Worm (Caenorhabditis elegans) whole organism, L3 larva: ENCODE data around the gene kdp-1.

Experiments used
- ZK546.5 ChIP-seq: sonication (generic microtip); optimal IDR thresholded peaks from 2 replicates; lab custom pipeline; 2017; ENCODE audit warnings: missing biosample characterization, missing genetic modification characterization
- ama-1 ChIP-seq: fragments of 150-350 bp; optimal IDR thresholded peaks from 2 replicates; lab custom pipeline; 2018
- ceh-16 ChIP-seq: sonication (generic microtip); optimal IDR thresholded peaks from 2 replicates; lab custom pipeline; 2017; ENCODE audit warnings: missing biosample characterization, missing genetic modification characterization
- ceh-28 ChIP-seq: fragments of 150-350 bp; optimal IDR thresholded peaks from 2 replicates; lab custom pipeline; 2014; ENCODE audit warnings: missing biosample characterization, missing genetic modification reagents, missing genetic modification characterization
- ceh-82 ChIP-seq: fragments of 150-350 bp; optimal IDR thresholded peaks from 2 replicates; lab custom pipeline; 2014; ENCODE audit warnings: missing biosample characterization, missing genetic modification characterization
- ceh-9 ChIP-seq: sonication (generic microtip); optimal IDR thresholded peaks from 2 replicates; lab custom pipeline; 2018; ENCODE audit warnings: missing biosample characterization, missing genetic modification characterization
- daf-12 ChIP-seq: fragments of 150-350 bp; optimal IDR thresholded peaks from 2 replicates; lab custom pipeline; 2014; ENCODE audit warnings: missing biosample characterization, missing genetic modification reagents, missing genetic modification characterization
- egl-5 ChIP-seq: fragments of 150-350 bp; optimal IDR thresholded peaks from 2 replicates; lab custom pipeline; 2017; ENCODE audit warnings: missing biosample characterization, missing genetic modification reagents, missing genetic modification characterization, inconsistent platforms
- elt-1 ChIP-seq: fragments of 150-350 bp; optimal IDR thresholded peaks from 2 replicates; lab custom pipeline; 2014; ENCODE audit warnings: missing biosample characterization, missing genetic modification characterization
- elt-2 ChIP-seq: sonication (generic microtip); optimal IDR thresholded peaks from 2 replicates; lab custom pipeline; 2016; ENCODE audit warnings: missing genetic modification reagents, mild to moderate bottlenecking, missing genetic modification characterization, missing compliant biosample characterization
- fos-1 ChIP-seq: fragments of 150-350 bp; optimal IDR thresholded peaks from 2 replicates; lab custom pipeline; 2014; ENCODE audit warnings: missing biosample characterization, missing genetic modification characterization
- jun-1 ChIP-seq: fragments of 150-350 bp; optimal IDR thresholded peaks from 2 replicates; lab custom pipeline; 2014; ENCODE audit warnings: missing biosample characterization, missing genetic modification reagents, missing genetic modification characterization
- lsy-12 ChIP-seq: sonication (generic microtip); optimal IDR thresholded peaks from 2 replicates; lab custom pipeline; 2016; ENCODE audit warnings: mild to moderate bottlenecking, missing genetic modification characterization, missing compliant biosample characterization
- mdl-1 ChIP-seq: fragments of 150-350 bp; optimal IDR thresholded peaks from 2 replicates; lab custom pipeline; 2014; ENCODE audit warnings: missing biosample characterization, missing genetic modification characterization
- nfya-1 ChIP-seq: sonication (generic microtip); optimal IDR thresholded peaks from 2 replicates; lab custom pipeline; 2017; ENCODE audit warnings: missing genetic modification characterization, mild to moderate bottlenecking, missing compliant biosample characterization, antibody characterized with exemption, moderate library complexity; ENCODE audit not compliant: insufficient read depth
- nhr-11 ChIP-seq: fragments of 150-350 bp; optimal IDR thresholded peaks from 2 replicates; lab custom pipeline; 2014; ENCODE audit warnings: missing biosample characterization, missing genetic modification characterization
- nhr-23 ChIP-seq: fragments of 150-350 bp; optimal IDR thresholded peaks from 2 replicates; lab custom pipeline; 2014; ENCODE audit warnings: missing biosample characterization, missing genetic modification reagents, missing genetic modification characterization
- nhr-237 ChIP-seq: fragments of 150-350 bp; optimal IDR thresholded peaks from 2 replicates; lab custom pipeline; 2014; ENCODE audit warnings: missing biosample characterization, missing genetic modification characterization
- nhr-25 ChIP-seq: sonication (generic microtip); optimal IDR thresholded peaks from 2 replicates; lab custom pipeline; 2017; ENCODE audit warnings: missing biosample characterization, missing genetic modification characterization
- nhr-28 ChIP-seq: fragments of 150-350 bp; optimal IDR thresholded peaks from 2 replicates; lab custom pipeline; 2014; ENCODE audit warnings: missing biosample characterization, missing genetic modification characterization
- nhr-43 ChIP-seq: sonication (generic microtip); optimal IDR thresholded peaks from 2 replicates; lab custom pipeline; 2016; ENCODE audit warnings: mild to moderate bottlenecking, missing genetic modification characterization, missing compliant biosample characterization; ENCODE audit not compliant: poor library complexity, severe bottlenecking
- nhr-67 ChIP-seq: fragments of 150-350 bp; optimal IDR thresholded peaks from 2 replicates; lab custom pipeline; 2014; ENCODE audit warnings: missing biosample characterization, missing genetic modification characterization
- nhr-76 ChIP-seq: fragments of 150-350 bp; sonication (generic microtip); optimal IDR thresholded peaks from 5 replicates; lab custom pipeline; 2014; ENCODE audit warnings: missing biosample characterization, missing genetic modification characterization
- nhr-77 ChIP-seq: fragments of 150-350 bp; optimal IDR thresholded peaks from 2 replicates; lab custom pipeline; 2014; ENCODE audit warnings: missing biosample characterization, missing genetic modification characterization
- pha-4 ChIP-seq: fragments of 150-350 bp; optimal IDR thresholded peaks from 2 replicates; lab custom pipeline; 2014; ENCODE audit warnings: missing biosample characterization, missing genetic modification reagents, missing genetic modification characterization
- skn-1 ChIP-seq: fragments of 150-350 bp; optimal IDR thresholded peaks from 2 replicates; lab custom pipeline; 2014; ENCODE audit warnings: missing biosample characterization, missing genetic modification characterization
- snpc-4 ChIP-seq: fragments of 150-350 bp; optimal IDR thresholded peaks from 2 replicates; lab custom pipeline; 2014; ENCODE audit warnings: missing biosample characterization, missing genetic modification characterization
- tbx-2 ChIP-seq: sonication (generic microtip); optimal IDR thresholded peaks from 2 replicates; lab custom pipeline; 2016; ENCODE audit warnings: mild to moderate bottlenecking, missing genetic modification characterization, missing compliant biosample characterization
- unc-39 ChIP-seq: sonication (generic microtip); optimal IDR thresholded peaks from 4 replicates; lab custom pipeline; 2017; ENCODE audit warnings: missing biosample characterization, missing genetic modification characterization
- zag-1 ChIP-seq: fragments of 150-350 bp; optimal IDR thresholded peaks from 2 replicates; lab custom pipeline; 2014; ENCODE audit warnings: missing biosample characterization, missing genetic modification characterization
- ztf-11 ChIP-seq: fragments of 150-350 bp; optimal IDR thresholded peaks from 2 replicates; lab custom pipeline; 2014; ENCODE audit warnings: missing biosample characterization, missing genetic modification characterization
- ztf-4 ChIP-seq: fragments of 150-350 bp; optimal IDR thresholded peaks from 2 replicates; lab custom pipeline; 2014; ENCODE audit warnings: missing biosample characterization, missing genetic modification characterization

Gene kdp-1

ce11 chrIV:13297746-13298145 lies 2.2 kb upstream of the kdp-1 start, which contains the start of the genes Y67H2A.2 and micu-1 (continued):
- peak; percentile 15 for TF ChIP-seq ama-1 (lab: Kevin White, UChicago)
- no peak for TF ChIP-seq ceh-82 (tag; lab: Kevin White, UChicago)
- TF ChIP-seq elt-1 (tag; lab: Kevin White, UChicago): no peak
- no peak for TF ChIP-seq nhr-237 (tag; lab: Kevin White, UChicago)
- TF ChIP-seq ceh-9 (tag; lab: Kevin White, UChicago): no peak
- no peak for TF ChIP-seq zag-1 (tag; lab: Kevin White, UChicago)
- no peak for TF ChIP-seq nhr-43 (tag; lab: Kevin White, UChicago)
- TF ChIP-seq nhr-23: peak; percentile 61
- no peak for TF ChIP-seq nhr-28
- TF ChIP-seq lsy-12 (tag; lab: Kevin White, UChicago): no peak

DNA sequence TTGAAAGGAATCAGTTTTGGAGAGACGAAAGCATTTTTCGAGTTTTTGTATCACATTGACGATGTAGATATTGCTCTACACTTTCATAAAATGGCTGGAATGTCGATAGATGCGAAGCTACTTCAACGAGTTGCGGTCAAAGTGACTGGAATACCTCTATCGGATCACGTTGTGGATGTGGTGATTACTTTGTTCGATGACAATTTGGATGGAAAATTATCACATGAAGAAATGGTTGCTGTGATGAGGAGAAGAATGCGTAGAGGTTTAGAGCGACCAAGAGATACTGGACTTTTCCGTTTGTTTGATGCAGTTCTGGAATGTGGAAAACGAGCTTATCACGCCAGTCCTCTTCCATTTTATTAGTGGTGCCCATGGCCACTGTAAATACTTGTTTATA lies 340 bp upstream of the kdp-1 start:
- TF ChIP-seq fos-1 (tag; lab: Kevin White, UChicago): no peak
- TF ChIP-seq ztf-11 (tag; lab: Kevin White, UChicago): no peak
- no peak for TF ChIP-seq lsy-12 (tag; lab: Kevin White, UChicago)
- TF ChIP-seq unc-39 (tag; lab: Kevin White, UChicago): no peak
- no peak for TF ChIP-seq ceh-16 (tag; lab: Kevin White, UChicago)
- no peak for TF ChIP-seq mdl-1
- TF ChIP-seq nhr-11 (tag; lab: Kevin White, UChicago): no peak
- TF ChIP-seq ceh-28 (tag; lab: Kevin White, UChicago): no peak
- no peak for TF ChIP-seq nhr-77 (tag; lab: Kevin White, UChicago)
- no peak for TF ChIP-seq snpc-4 (tag; lab: Kevin White, UChicago)
- TF ChIP-seq ztf-4 (tag; lab: Kevin White, UChicago): no peak
- TF ChIP-seq daf-12 (tag; lab: Kevin White, UChicago): no peak
- TF ChIP-seq elt-1 (tag; lab: Kevin White, UChicago): no peak
- TF ChIP-seq nhr-25: no peak
- TF ChIP-seq nhr-28: no peak

DNA sequence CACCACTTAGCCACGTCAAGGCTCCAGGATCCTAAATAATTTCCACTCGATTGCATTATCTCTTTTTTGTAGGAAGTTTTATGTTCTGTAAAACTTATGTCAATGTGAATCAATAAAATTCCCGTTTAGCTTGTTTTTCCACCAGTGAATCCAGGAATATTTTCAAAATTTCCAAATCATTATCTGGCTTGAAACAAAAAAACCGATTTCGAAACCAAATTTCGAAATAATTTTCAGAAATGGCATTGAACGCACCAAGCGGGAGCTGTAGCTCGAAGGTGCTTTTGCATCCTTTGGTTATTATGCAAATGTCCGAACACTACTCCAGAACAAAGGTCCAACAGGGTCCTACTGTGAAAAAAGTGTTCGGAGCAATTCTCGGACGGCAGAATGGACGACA lies 603 bp downstream of the kdp-1 start, which contains the start of gene csn-6:
Gene csn-6 (plus strand): TSS at position 234 of the 400 bp plus-strand sequence.
- TF ChIP-seq nhr-76 (tag; lab: Kevin White, UChicago) (no peak), ama-1 (lab: Kevin White, UChicago) (peak; percentile 45), tbx-2 (tag; lab: Kevin White, UChicago) (no peak)

DNA sequence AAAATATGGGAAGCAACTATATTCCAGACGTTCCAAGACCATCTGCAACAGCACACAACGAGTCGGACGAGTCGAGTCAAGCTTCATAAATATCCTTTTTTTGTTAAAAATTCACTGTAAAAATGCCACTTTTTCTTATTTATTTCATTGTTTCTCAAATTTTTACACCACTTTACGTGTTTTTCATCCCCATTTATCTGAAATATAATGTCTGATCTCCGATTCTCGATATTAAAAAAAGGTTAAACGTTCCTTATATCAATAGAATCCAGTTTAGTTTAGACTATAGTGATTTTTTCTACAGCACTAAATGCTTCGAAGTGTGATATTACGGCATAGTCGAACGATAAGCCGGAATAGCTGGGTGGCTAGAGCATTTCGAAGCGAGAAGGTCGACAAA lies 3.5 kb downstream of the kdp-1 start, which contains the start of gene Y67H2A.7:
Gene Y67H2A.7 (plus strand): TSS at position 301 of the 400 bp plus-strand sequence.
- TF ChIP-seq elt-1 (tag; lab: Kevin White, UChicago) (no peak), elt-2 (tag; lab: Kevin White, UChicago) (no peak), snpc-4 (tag; lab: Kevin White, UChicago) (no peak), jun-1 (tag; lab: Kevin White, UChicago) (no peak), nhr-76 (tag; lab: Kevin White, UChicago) (no peak), nhr-77 (tag; lab: Kevin White, UChicago) (no peak), ZK546.5 (tag; lab: Kevin White, UChicago) (no peak), nhr-67 (tag; lab: Kevin White, UChicago) (no peak), nhr-43 (tag; lab: Kevin White, UChicago) (no peak), mdl-1 (no peak), ama-1 (lab: Kevin White, UChicago) (no peak), nhr-25 (no peak), egl-5 (tag; lab: Kevin White, UChicago) (no peak), lsy-12 (tag; lab: Kevin White, UChicago) (no peak), ceh-28 (tag; lab: Kevin White, UChicago) (no peak), skn-1 (tag; lab: Kevin White, UChicago) (no peak), ceh-16 (tag; lab: Kevin White, UChicago) (no peak), ceh-82 (tag; lab: Kevin White, UChicago) (no peak), pha-4 (tag; lab: Kevin White, UChicago) (no peak), ceh-9 (tag; lab: Kevin White, UChicago) (no peak)
- TF ChIP-seq, all 47 proteins: peak for 0

DNA sequence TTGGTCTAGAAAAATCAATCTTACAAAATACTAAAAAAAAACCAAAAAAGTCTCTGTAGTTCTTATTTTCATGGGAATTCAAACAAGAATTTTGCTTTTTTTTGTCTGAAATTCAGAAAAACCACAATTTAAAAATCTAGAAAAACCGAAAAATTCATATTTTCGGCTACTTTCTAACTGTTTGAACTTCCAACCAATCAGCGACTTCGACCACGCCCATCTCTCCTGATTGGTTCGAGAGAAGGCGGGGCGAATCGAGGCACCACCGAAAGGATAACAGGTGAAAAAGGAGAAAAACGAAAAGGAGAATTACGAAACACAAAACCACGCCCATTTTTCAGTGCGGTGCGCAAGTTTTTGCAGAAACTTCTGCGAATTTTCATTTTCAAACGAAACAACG lies 4.8 kb downstream of the kdp-1 start:
- TF ChIP-seq nhr-237 (tag; lab: Kevin White, UChicago) (no peak), nfya-1 (peak; percentile 76)
- TF ChIP-seq, all 47 proteins: peak for 1
